Fruit fly (Drosophila melanogaster) whole organism, embryonic: ENCODE data around the gene Phyhd1.
A peak's percentile ranks its signal among the peaks of the same experiment; 100 is the strongest.

Experiments used
- Antp ChIP-seq: fragments of 200-800 bp; sonication (Bioruptor generic); optimal IDR thresholded peaks from 3 replicates; lab custom pipeline; 2016; ENCODE audit warnings: missing biosample characterization, missing genetic modification characterization
- Asciz ChIP-seq: fragments of 200-800 bp; sonication (Bioruptor generic); optimal IDR thresholded peaks from 2 replicates; lab custom pipeline; 2017; ENCODE audit warnings: missing biosample characterization, mild to moderate bottlenecking, missing genetic modification characterization, missing genetic modification reagents
- CG10274 ChIP-seq: fragments of 200-800 bp; sonication (Bioruptor generic); optimal IDR thresholded peaks from 3 replicates; lab custom pipeline; 2017; ENCODE audit warnings: missing biosample characterization, mild to moderate bottlenecking, missing genetic modification characterization
- CG10959 ChIP-seq: fragments of 200-800 bp; sonication (Bioruptor generic); IDR thresholded peaks from 2 replicates; pipeline ENCODE4 v1.3.6; 2022; ENCODE audit warnings: missing biosample characterization, missing genetic modification characterization
- CG12155 ChIP-seq: fragments of 200-800 bp; sonication (Bioruptor generic); optimal IDR thresholded peaks from 3 replicates; lab custom pipeline; 2016; ENCODE audit warnings: missing biosample characterization, missing genetic modification characterization
- CG12659 ChIP-seq: fragments of 200-800 bp; sonication (Bioruptor generic); optimal IDR thresholded peaks from 3 replicates; lab custom pipeline; 2017; ENCODE audit warnings: mild to moderate bottlenecking, missing biosample characterization, missing genetic modification reagents, missing genetic modification characterization
- CG12942 ChIP-seq: fragments of 200-800 bp; sonication (Bioruptor generic); optimal IDR thresholded peaks from 3 replicates; lab custom pipeline; 2016; ENCODE audit warnings: missing biosample characterization, missing genetic modification characterization
- CG1602 ChIP-seq: fragments of 200-800 bp; sonication (Bioruptor generic); optimal IDR thresholded peaks from 3 replicates; lab custom pipeline; 2016; ENCODE audit warnings: missing biosample characterization, missing genetic modification characterization
- CG17359 ChIP-seq: fragments of 200-800 bp; sonication (Bioruptor generic); optimal IDR thresholded peaks from 3 replicates; lab custom pipeline; 2018; ENCODE audit warnings: missing biosample characterization, mild to moderate bottlenecking, missing genetic modification characterization, moderate library complexity
- CG17612 ChIP-seq: fragments of 200-800 bp; sonication (Bioruptor generic); IDR thresholded peaks from 2 replicates; pipeline ENCODE4 v1.3.6; 2022; ENCODE audit warnings: missing biosample characterization, missing genetic modification characterization
- CG30431 ChIP-seq: fragments of 200-800 bp; sonication (Bioruptor generic); optimal IDR thresholded peaks from 2 replicates; lab custom pipeline; 2017; ENCODE audit warnings: missing biosample characterization, missing genetic modification characterization
- CG32532 ChIP-seq: fragments of 200-800 bp; sonication (Bioruptor generic); IDR thresholded peaks from 2 replicates; pipeline ENCODE4 v1.3.6; 2022; ENCODE audit warnings: missing biosample characterization, missing genetic modification characterization
- CG34376 ChIP-seq: fragments of 200-800 bp; sonication (Bioruptor generic); optimal IDR thresholded peaks from 2 replicates; lab custom pipeline; 2018; ENCODE audit warnings: missing biosample characterization, mild to moderate bottlenecking, missing genetic modification characterization
- CG7372 ChIP-seq: fragments of 200-800 bp; sonication (Bioruptor generic); IDR thresholded peaks from 2 replicates; pipeline ENCODE4 v1.3.6; 2022; ENCODE audit warnings: missing biosample characterization, missing genetic modification characterization
- CG8388 ChIP-seq: fragments of 200-800 bp; sonication (Bioruptor generic); optimal IDR thresholded peaks from 2 replicates; lab custom pipeline; 2019; ENCODE audit warnings: missing biosample characterization, mild to moderate bottlenecking, missing genetic modification characterization, moderate library complexity
- CG8924 ChIP-seq: fragments of 200-800 bp; optimal IDR thresholded peaks from 3 replicates; lab custom pipeline; 2019; ENCODE audit warnings: missing biosample characterization, mild to moderate bottlenecking, missing genetic modification characterization, moderate library complexity
- CG9609 ChIP-seq: fragments of 200-800 bp; sonication (Bioruptor generic); optimal IDR thresholded peaks from 3 replicates; lab custom pipeline; 2016; ENCODE audit warnings: missing biosample characterization, missing genetic modification characterization
- CG9727 ChIP-seq: fragments of 200-800 bp; sonication (Bioruptor generic); optimal IDR thresholded peaks from 3 replicates; lab custom pipeline; 2017; ENCODE audit warnings: missing biosample characterization, mild to moderate bottlenecking, missing genetic modification characterization
- CG9876 ChIP-seq: fragments of 200-800 bp; sonication (Bioruptor generic); optimal IDR thresholded peaks from 2 replicates; lab custom pipeline; 2016; ENCODE audit warnings: missing biosample characterization, missing genetic modification characterization
- CkIIα-i1 ChIP-seq: fragments of 200-800 bp; sonication (Bioruptor generic); IDR thresholded peaks from 2 replicates; pipeline ENCODE4 v1.3.6; 2022; ENCODE audit warnings: missing biosample characterization, missing genetic modification characterization
- Ets97D ChIP-seq: fragments of 200-800 bp; sonication (Bioruptor generic); optimal IDR thresholded peaks from 3 replicates; lab custom pipeline; 2016; ENCODE audit warnings: missing biosample characterization, missing genetic modification characterization
- Hand ChIP-seq: fragments of 200-800 bp; sonication (Bioruptor generic); optimal IDR thresholded peaks from 2 replicates; lab custom pipeline; 2017; ENCODE audit warnings: mild to moderate bottlenecking, missing biosample characterization, missing genetic modification reagents, missing genetic modification characterization
- Hr39 ChIP-seq: fragments of >200 bp; optimal IDR thresholded peaks from 2 replicates; lab custom pipeline; 2017
- Hr78 ChIP-seq, 2 experiments: fragments of 200-800 bp in 1 of 2; fragments of >200 bp in 1 of 2; sonication (Bioruptor generic) in 1 of 2; optimal IDR thresholded peaks; 2 replicates each; lab custom pipeline; 2017 to 2019; ENCODE audit warnings: missing biosample characterization in 2 of 2, missing genetic modification characterization in 2 of 2, mild to moderate bottlenecking in 1 of 2, moderate library complexity in 1 of 2
- Lpt ChIP-seq: fragments of >200 bp; optimal IDR thresholded peaks from 2 replicates; lab custom pipeline; 2018; ENCODE audit warnings: missing biosample characterization, missing genetic modification characterization
- MESR4 ChIP-seq: fragments of 200-800 bp; sonication (Bioruptor generic); optimal IDR thresholded peaks from 2 replicates; lab custom pipeline; 2018; ENCODE audit warnings: missing biosample characterization, mild to moderate bottlenecking, missing genetic modification characterization, moderate library complexity
- MTF-1 ChIP-seq: fragments of 200-800 bp; sonication (Bioruptor generic); optimal IDR thresholded peaks from 2 replicates; lab custom pipeline; 2018; ENCODE audit warnings: missing biosample characterization, mild to moderate bottlenecking, missing genetic modification characterization, borderline replicate concordance
- Max ChIP-seq: fragments of 200-800 bp; sonication (Bioruptor generic); optimal IDR thresholded peaks from 2 replicates; lab custom pipeline; 2016; ENCODE audit warnings: missing biosample characterization, mild to moderate bottlenecking, missing genetic modification characterization
- NC2β ChIP-seq: fragments of 200-800 bp; sonication (Bioruptor generic); optimal IDR thresholded peaks from 2 replicates; lab custom pipeline; 2016; ENCODE audit warnings: missing biosample characterization, missing genetic modification characterization
- NK7.1 ChIP-seq: fragments of 200-800 bp; sonication (Bioruptor generic); optimal IDR thresholded peaks from 3 replicates; lab custom pipeline; 2016; ENCODE audit warnings: missing biosample characterization, missing genetic modification characterization
- Nf-YC ChIP-seq: fragments of 200-800 bp; optimal IDR thresholded peaks from 3 replicates; lab custom pipeline; 2019; ENCODE audit warnings: missing biosample characterization, mild to moderate bottlenecking, missing genetic modification characterization, moderate library complexity
- Rfx ChIP-seq: fragments of 200-800 bp; sonication (Bioruptor generic); IDR thresholded peaks from 2 replicates; pipeline ENCODE4 v1.3.6; 2022; ENCODE audit warnings: missing biosample characterization, missing genetic modification characterization
- Sox102F ChIP-seq: fragments of 200-800 bp; sonication (Bioruptor generic); optimal IDR thresholded peaks from 2 replicates; lab custom pipeline; 2018; ENCODE audit warnings: missing biosample characterization, mild to moderate bottlenecking, missing genetic modification characterization, moderate library complexity
- br ChIP-seq: fragments of >200 bp; optimal IDR thresholded peaks from 2 replicates; lab custom pipeline; 2017
- ci ChIP-seq: fragments of 200-800 bp; sonication (Bioruptor generic); IDR thresholded peaks from 3 replicates; pipeline ENCODE4 v1.3.6; 2022; ENCODE audit warnings: missing biosample characterization, missing genetic modification characterization
- dati ChIP-seq: fragments of 200-800 bp; sonication (Bioruptor generic); IDR thresholded peaks from 2 replicates; pipeline ENCODE4 v1.3.6; 2022; ENCODE audit warnings: missing biosample characterization, missing genetic modification characterization
- ems ChIP-seq: fragments of 200-800 bp; sonication (Bioruptor generic); optimal IDR thresholded peaks from 3 replicates; lab custom pipeline; 2016; ENCODE audit warnings: missing biosample characterization, missing genetic modification characterization
- ftz-f1 ChIP-seq: fragments of 200-800 bp; sonication (Bioruptor generic); optimal IDR thresholded peaks from 2 replicates; lab custom pipeline; 2016; ENCODE audit warnings: missing biosample characterization, missing genetic modification characterization
- gcm ChIP-seq: fragments of 200-800 bp; sonication (Bioruptor generic); optimal IDR thresholded peaks from 2 replicates; lab custom pipeline; 2019; ENCODE audit warnings: missing biosample characterization, mild to moderate bottlenecking, missing genetic modification characterization, moderate library complexity
- klu ChIP-seq: fragments of 200-800 bp; sonication (Bioruptor generic); IDR thresholded peaks from 2 replicates; pipeline ENCODE4 v1.3.6; 2022; ENCODE audit warnings: missing biosample characterization, missing genetic modification characterization
- lbe ChIP-seq: fragments of 200-800 bp; sonication (Bioruptor generic); optimal IDR thresholded peaks from 2 replicates; lab custom pipeline; 2016; ENCODE audit warnings: missing biosample characterization, mild to moderate bottlenecking, missing genetic modification characterization
- mirr ChIP-seq: fragments of 200-800 bp; sonication (Bioruptor generic); optimal IDR thresholded peaks from 3 replicates; lab custom pipeline; 2018; ENCODE audit warnings: missing biosample characterization, mild to moderate bottlenecking, missing genetic modification characterization
- nerfin-1 ChIP-seq: fragments of 200-800 bp; sonication (Bioruptor generic); optimal IDR thresholded peaks from 3 replicates; lab custom pipeline; 2019; ENCODE audit warnings: missing biosample characterization, mild to moderate bottlenecking, missing genetic modification characterization, moderate library complexity
- otp ChIP-seq: fragments of 200-800 bp; sonication (Bioruptor generic); IDR thresholded peaks from 3 replicates; pipeline ENCODE4, ENCODE4 v1.3.6; 2022; ENCODE audit warnings: missing biosample characterization, missing genetic modification characterization
- pho ChIP-seq: fragments of 200-800 bp; sonication (Bioruptor generic); optimal IDR thresholded peaks from 2 replicates; lab custom pipeline; 2016; ENCODE audit warnings: missing biosample characterization, missing genetic modification characterization
- repo ChIP-seq: fragments of 200-800 bp; sonication (Bioruptor generic); optimal IDR thresholded peaks from 2 replicates; lab custom pipeline; 2016; ENCODE audit warnings: missing biosample characterization, missing genetic modification characterization
- ro ChIP-seq: fragments of 200-800 bp; sonication (Bioruptor generic); IDR thresholded peaks from 2 replicates; pipeline ENCODE4 v1.3.6; 2022; ENCODE audit warnings: missing biosample characterization, missing genetic modification characterization
- salm ChIP-seq: fragments of 200-800 bp; sonication (Bioruptor generic); optimal IDR thresholded peaks from 2 replicates; lab custom pipeline; 2018; ENCODE audit warnings: missing biosample characterization, mild to moderate bottlenecking, missing genetic modification characterization
- seq ChIP-seq: fragments of 200-800 bp; sonication (Bioruptor generic); IDR thresholded peaks from 2 replicates; pipeline ENCODE4 v1.3.6; 2022; ENCODE audit warnings: missing biosample characterization, missing genetic modification characterization
- sima ChIP-seq: fragments of 200-800 bp; sonication (Bioruptor generic); optimal IDR thresholded peaks from 2 replicates; lab custom pipeline; 2016; ENCODE audit warnings: missing biosample characterization, missing genetic modification characterization
- sob ChIP-seq: fragments of 200-800 bp; sonication (Bioruptor generic); IDR thresholded peaks from 2 replicates; pipeline ENCODE4 v1.3.6; 2022; ENCODE audit warnings: missing biosample characterization, missing genetic modification characterization
- tll ChIP-seq, 2 experiments: fragments of 200-800 bp in 1 of 2; fragments of >200 bp in 1 of 2; sonication (Bioruptor generic) in 1 of 2; optimal IDR thresholded peaks; 2 replicates each; lab custom pipeline; 2017 to 2019; ENCODE audit warnings: missing biosample characterization in 2 of 2, missing genetic modification characterization in 2 of 2, mild to moderate bottlenecking in 1 of 2, moderate library complexity in 1 of 2
- vvl ChIP-seq: fragments of 200-800 bp; sonication (Bioruptor generic); IDR thresholded peaks from 2 replicates; pipeline ENCODE4 v1.3.6; 2022; ENCODE audit warnings: missing biosample characterization, missing genetic modification characterization

Phyhd1 gene

DNA sequence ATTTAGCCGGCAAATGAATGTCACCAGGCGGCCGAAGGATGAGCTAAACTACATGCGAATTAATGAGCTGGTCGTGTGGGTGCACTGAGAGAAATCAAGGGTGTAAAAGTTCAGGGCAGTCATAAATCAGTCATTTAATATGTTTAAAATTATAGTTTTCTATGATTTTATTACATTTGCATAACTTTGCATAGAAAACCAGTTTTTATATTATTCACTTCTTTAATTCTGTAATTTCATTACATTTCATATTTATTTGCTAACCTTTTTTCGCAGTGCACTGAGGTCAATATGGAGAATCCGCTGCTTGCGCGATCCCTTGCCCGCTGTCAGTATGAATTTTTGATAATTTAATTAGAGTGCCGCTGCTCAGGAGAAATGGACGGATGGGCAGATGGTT lies 39.4 kb downstream of the Phyhd1 start (continued):
- no peak for TF ChIP-seq CG10274 (GFP tag; lab: Kevin White, UChicago)
- 0 out of 2 replicates have a peak, but pooled peaks have one; percentile 27 for TF ChIP-seq CG17612 (GFP tag; lab: Robert Waterston, UW)
- no peak for TF ChIP-seq CG32532 (GFP tag; lab: Robert Waterston, UW)
- no peak for TF ChIP-seq CkIIα-i1
- TF ChIP-seq Asciz (GFP tag; lab: Kevin White, UChicago) = peak; percentile 5
- no peak for TF ChIP-seq Hr78 (GFP tag; optimal IDR thresholded peaks at IDR 0.05; lab: Kevin White, UChicago)
- peak; percentile 17 for TF ChIP-seq CG12155 (GFP tag; lab: Kevin White, UChicago)
- TF ChIP-seq CG10959 = 0 out of 2 replicates have a peak, but pooled peaks have one; percentile 29
- TF ChIP-seq vvl (GFP tag; lab: Robert Waterston, UW) = peak; percentile 54
- TF ChIP-seq ftz-f1 (GFP tag; lab: Kevin White, UChicago) = no peak
- no peak for TF ChIP-seq ems (GFP tag; lab: Kevin White, UChicago)
- no peak for TF ChIP-seq MESR4 (GFP tag; lab: Kevin White, UChicago)
- no peak for TF ChIP-seq CG34376 (GFP tag; lab: Kevin White, UChicago)
- TF ChIP-seq sob (GFP tag; lab: Robert Waterston, UW) = no peak
- peak; percentile 43 for TF ChIP-seq CG17359 (tag; lab: Kevin White, UChicago)
- TF ChIP-seq sima (GFP tag; lab: Kevin White, UChicago) = no peak
- no peak for TF ChIP-seq gcm (GFP tag; lab: Kevin White, UChicago)
- no peak for TF ChIP-seq klu (GFP tag; lab: Robert Waterston, UW)
- TF ChIP-seq CG12942 (GFP tag; lab: Kevin White, UChicago) = peak; percentile 11
- TF ChIP-seq CG9876 = no peak
- TF ChIP-seq CG8924 (tag; lab: Kevin White, UChicago) = peak; percentile 39
- TF ChIP-seq mirr = no peak
- no peak for TF ChIP-seq lbe
- TF ChIP-seq CG9609 (GFP tag; lab: Kevin White, UChicago) = no peak
- TF ChIP-seq seq = no peak
- no peak for TF ChIP-seq Nf-YC
- TF ChIP-seq CG1602 (GFP tag; lab: Kevin White, UChicago) = peak; percentile 27
- TF ChIP-seq NK7.1 (GFP tag; lab: Kevin White, UChicago) = no peak
- TF ChIP-seq pho (GFP tag; lab: Kevin White, UChicago) = no peak
- TF ChIP-seq NC2β (GFP tag; lab: Kevin White, UChicago) = peak; percentile 18
- peak; percentile 74 for TF ChIP-seq CG9727 (GFP tag; lab: Kevin White, UChicago)
- TF ChIP-seq Hand (GFP tag; lab: Kevin White, UChicago) = no peak
- TF ChIP-seq Ets97D (GFP tag; lab: Kevin White, UChicago) = no peak
- no peak for TF ChIP-seq CG7372 (GFP tag; lab: Robert Waterston, UW)
- TF ChIP-seq br (lab: Kevin White, UChicago) = no peak
- no peak for TF ChIP-seq Antp (GFP tag; lab: Kevin White, UChicago)
- no peak for TF ChIP-seq nerfin-1 (tag; lab: Kevin White, UChicago)
- no peak for TF ChIP-seq Lpt (GFP tag; lab: Kevin White, UChicago)
- TF ChIP-seq repo (GFP tag; lab: Kevin White, UChicago) = no peak
- no peak for TF ChIP-seq Rfx
- TF ChIP-seq Hr39 (lab: Kevin White, UChicago) = no peak
- TF ChIP-seq Sox102F (GFP tag; lab: Kevin White, UChicago) = peak; percentile 51
- TF ChIP-seq MTF-1 (GFP tag; lab: Kevin White, UChicago) = no peak
- TF ChIP-seq CG8388 (GFP tag; lab: Kevin White, UChicago) = peak; percentile 26
- TF ChIP-seq dati (GFP tag; lab: Robert Waterston, UW) = no peak
- TF ChIP-seq otp (GFP tag; lab: Robert Waterston, UW) = no peak
- peak; percentile 4 for TF ChIP-seq CG12659 (GFP tag; lab: Kevin White, UChicago)
- no peak for TF ChIP-seq salm (tag; lab: Kevin White, UChicago)
- TF ChIP-seq Max (GFP tag; lab: Kevin White, UChicago) = no peak
- TF ChIP-seq ci = no peak
- TF ChIP-seq ro (GFP tag; lab: Robert Waterston, UW) = no peak
- TF ChIP-seq CG30431 = peak; percentile 3
- TF ChIP-seq tll (GFP tag; optimal IDR thresholded peaks at IDR 0.05; lab: Kevin White, UChicago) = no peak
